Fruit fly (Drosophila melanogaster): ENCODE measurements around the gene CG43931.

The CG43931 gene

DNA sequence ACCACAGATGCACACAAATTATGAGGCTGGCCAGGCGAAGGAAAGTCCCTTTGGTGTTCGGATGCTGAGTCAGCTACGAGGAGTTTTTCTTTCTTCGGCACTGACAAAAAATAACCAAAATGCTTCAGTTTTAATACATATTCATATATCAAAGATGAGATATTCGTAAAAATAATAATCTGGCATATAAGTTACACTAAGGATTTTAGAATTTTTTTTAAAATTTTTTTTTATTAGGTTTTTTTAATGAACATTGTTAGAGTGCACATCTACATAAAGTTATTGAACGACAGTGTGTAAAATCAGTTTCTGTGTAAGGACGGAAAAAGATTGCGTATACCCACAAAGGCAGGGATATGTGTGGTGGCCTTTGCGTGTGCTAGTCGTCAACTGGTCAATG, 9.6 kb downstream of the CG43931 start:
- peak; percentile 60 for TF ChIP-seq Eip78C (GFP tag)
- TF ChIP-seq CG7368 (GFP tag; optimal IDR thresholded peaks at IDR 0.05) = no peak
- no peak for TF ChIP-seq salr (GFP tag; optimal IDR thresholded peaks at IDR 0.05)
- TF ChIP-seq spab (GFP tag; optimal IDR thresholded peaks at IDR 0.05) = no peak
- no peak for TF ChIP-seq CG10669 (GFP tag; optimal IDR thresholded peaks at IDR 0.05)
- no peak for TF ChIP-seq vri (GFP tag; optimal IDR thresholded peaks at IDR 0.05)
- no peak for TF ChIP-seq net (GFP tag; optimal IDR thresholded peaks at IDR 0.05)

DNA sequence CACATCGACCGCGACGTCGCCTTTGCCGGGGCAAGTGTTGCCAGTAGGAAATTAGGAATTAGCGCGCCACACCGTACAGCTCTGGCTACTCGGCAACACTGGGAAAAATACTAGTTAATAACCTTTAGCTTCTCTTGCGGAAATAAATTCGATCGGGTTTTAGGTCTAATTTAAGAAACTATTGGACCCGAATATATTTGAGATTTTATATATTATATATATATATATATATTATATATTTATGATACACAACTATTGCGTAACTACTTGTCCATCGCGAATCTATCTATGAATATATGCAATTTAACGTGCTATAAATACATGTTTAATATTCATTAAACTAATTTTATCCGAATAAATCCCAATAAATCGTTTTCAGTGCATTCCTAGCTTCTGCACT, 17.0 kb downstream of the CG43931 start:
- TF ChIP-seq topi (GFP tag; optimal IDR thresholded peaks at IDR 0.05) (no peak), Sox14 (GFP tag; optimal IDR thresholded peaks at IDR 0.05) (no peak), Eip93F (GFP tag; optimal IDR thresholded peaks at IDR 0.05) (no peak), salr (GFP tag; optimal IDR thresholded peaks at IDR 0.05) (no peak), Eip75B (GFP tag; optimal IDR thresholded peaks at IDR 0.05) (no peak), CG3919 (GFP tag; optimal IDR thresholded peaks at IDR 0.05) (no peak), CG9139 (GFP tag; optimal IDR thresholded peaks at IDR 0.05) (no peak), CG8632 (GFP tag; optimal IDR thresholded peaks at IDR 0.05) (peak; percentile 3), ss (GFP tag; optimal IDR thresholded peaks at IDR 0.05) (peak; percentile 12 to 29), acj6 (GFP tag; optimal IDR thresholded peaks at IDR 0.05) (no peak), Hr38 (GFP tag; optimal IDR thresholded peaks at IDR 0.05) (no peak), Sox15 (GFP tag; optimal IDR thresholded peaks at IDR 0.05) (no peak), CG34406 (GFP tag; optimal IDR thresholded peaks at IDR 0.05) (peak; percentile 32), Ets21C (GFP tag; optimal IDR thresholded peaks at IDR 0.05) (no peak), fd85E (GFP tag; optimal IDR thresholded peaks at IDR 0.05) (no peak), CG6163 (GFP tag; IDR thresholded peaks at IDR 0.05) (peak; percentile 32; the same call in 1 of the 3 replicates), CG10669 (GFP tag; optimal IDR thresholded peaks at IDR 0.05) (peak; percentile 11), CG31627 (GFP tag; optimal IDR thresholded peaks at IDR 0.05) (no peak), CG32006 (GFP tag; optimal IDR thresholded peaks at IDR 0.05) (peak; percentile 86), Ets96B (tag; optimal IDR thresholded peaks at IDR 0.05) (peak; percentile 51), Blimp-1 (GFP tag; optimal IDR thresholded peaks at IDR 0.05) (no peak), fkh (GFP tag; optimal IDR thresholded peaks at IDR 0.05) (no peak), CG8319 (GFP tag; optimal IDR thresholded peaks at IDR 0.05) (no peak), Smox (GFP tag; optimal IDR thresholded peaks at IDR 0.05) (no peak), Lpt (GFP tag; optimal IDR thresholded peaks at IDR 0.05) (peak; percentile 9), CG6854 (GFP tag; optimal IDR thresholded peaks at IDR 0.05) (no peak), net (GFP tag; optimal IDR thresholded peaks at IDR 0.05) (no peak), CG11762 (GFP tag; optimal IDR thresholded peaks at IDR 0.05; ENCODE audit: insufficient read depth) (no peak), Met (GFP tag; optimal IDR thresholded peaks at IDR 0.05) (no peak), CG4318 (GFP tag; optimal IDR thresholded peaks at IDR 0.05) (peak; percentile 72), CG6808 (GFP tag; optimal IDR thresholded peaks at IDR 0.05) (peak; percentile 23), CG6276 (GFP tag; optimal IDR thresholded peaks at IDR 0.05) (peak; percentile 78), cyc (GFP tag; optimal IDR thresholded peaks at IDR 0.05) (no peak), CG3032 (tag; optimal IDR thresholded peaks at IDR 0.05) (peak; percentile 69), CG11902 (GFP tag; optimal IDR thresholded peaks at IDR 0.05) (no peak), achi (GFP tag; optimal IDR thresholded peaks at IDR 0.05) (peak; percentile 67), dsx (GFP tag; optimal IDR thresholded peaks at IDR 0.05; ENCODE audit: poor library complexity, severe bottlenecking) (peak; percentile 27), spab (GFP tag; optimal IDR thresholded peaks at IDR 0.05) (peak; percentile 31), Hr39 (GFP tag; optimal IDR thresholded peaks at IDR 0.05) (no peak), Hr4 (GFP tag; optimal IDR thresholded peaks at IDR 0.05) (peak; percentile 29), CG8119 (GFP tag; IDR thresholded peaks at IDR 0.05) (peak; percentile 76), fd59A (GFP tag; optimal IDR thresholded peaks at IDR 0.05) (no peak), CG15336 (GFP tag; IDR thresholded peaks at IDR 0.05) (peak; percentile 78), CG10631 (GFP tag; optimal IDR thresholded peaks at IDR 0.05) (peak; percentile 68), CG7368 (GFP tag; optimal IDR thresholded peaks at IDR 0.05) (no peak), svp (GFP tag) (no peak), Gug (GFP tag; IDR thresholded peaks at IDR 0.05) (peak; percentile 54), CG6792 (GFP tag; optimal IDR thresholded peaks at IDR 0.05) (no peak)
